Fruit fly (Drosophila melanogaster): ENCODE data around the gene CG17544.
A peak's percentile ranks its signal among the peaks of the same experiment; 100 is the strongest.

The CG17544 gene

DNA sequence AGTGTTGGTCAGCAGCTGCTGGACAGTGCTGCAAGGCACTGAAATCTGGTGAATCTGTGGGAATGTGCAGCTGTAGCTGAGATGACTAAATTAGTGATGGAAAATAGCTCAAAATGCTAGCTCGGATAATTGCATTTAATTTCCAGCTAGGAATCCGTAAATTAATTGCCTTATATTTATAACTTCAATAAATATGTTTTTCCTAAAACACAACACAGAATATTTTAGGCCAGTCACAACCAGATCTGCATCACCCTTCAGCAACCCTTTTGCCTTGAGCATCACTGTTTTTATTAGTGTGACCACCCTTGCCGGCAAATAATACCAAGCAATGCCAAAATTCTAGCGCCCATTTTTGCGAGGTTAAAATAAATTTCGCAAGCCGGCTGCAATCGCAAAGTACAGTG is 46.4 kb upstream of the CG17544 start, which contains the start of gene Hs2st (continued):
- TF ChIP-seq CG14667 (GFP tag; IDR thresholded peaks at IDR 0.05) (peak; percentile 92), gcm2 (GFP tag; optimal IDR thresholded peaks at IDR 0.05) (peak; percentile 84), B-H2 (GFP tag; optimal IDR thresholded peaks at IDR 0.05) (peak; percentile 90), peb (GFP tag; IDR thresholded peaks at IDR 0.05) (peak; percentile 86), Hr39 (optimal IDR thresholded peaks at IDR 0.05) (no peak), CG9215 (GFP tag; IDR thresholded peaks at IDR 0.05) (peak; percentile 96), Xbp1 (GFP tag; optimal IDR thresholded peaks at IDR 0.05) (peak; percentile 96), luna (GFP tag; optimal IDR thresholded peaks at IDR 0.05) (peak; percentile 83), Lhr (GFP tag; optimal IDR thresholded peaks at IDR 0.05) (peak; percentile 92), CG13296 (GFP tag; optimal IDR thresholded peaks at IDR 0.05) (peak; percentile 84), CG10274 (GFP tag; optimal IDR thresholded peaks at IDR 0.05) (peak; percentile 66), maf-S (GFP tag; optimal IDR thresholded peaks at IDR 0.05) (peak; percentile 95), odd (GFP tag; optimal IDR thresholded peaks at IDR 0.05) (peak; percentile 69), br (optimal IDR thresholded peaks at IDR 0.05) (no peak), p53 (GFP tag; optimal IDR thresholded peaks at IDR 0.05) (peak; percentile 88), h (optimal IDR thresholded peaks at IDR 0.05) (no peak), CG17912 (GFP tag; optimal IDR thresholded peaks at IDR 0.05) (peak; percentile 57), CG1529 (GFP tag; optimal IDR thresholded peaks at IDR 0.05) (peak; percentile 82), CG17359 (tag; optimal IDR thresholded peaks at IDR 0.05) (peak; percentile 85), CG34376 (GFP tag; optimal IDR thresholded peaks at IDR 0.05) (peak; percentile 86), CG6791 (GFP tag; IDR thresholded peaks at IDR 0.05; ENCODE audit: partially characterized antibody) (no peak), Bdp1 (GFP tag; optimal IDR thresholded peaks at IDR 0.05) (peak; percentile 91), sens-2 (GFP tag; IDR thresholded peaks at IDR 0.05) (peak; percentile 76), CG1832 (GFP tag; optimal IDR thresholded peaks at IDR 0.05) (no peak), fru (optimal IDR thresholded peaks at IDR 0.05) (no peak), sr (GFP tag; IDR thresholded peaks at IDR 0.05) (peak; percentile 46; the same call in 1 of the 3 replicates), TFAM (GFP tag; optimal IDR thresholded peaks at IDR 0.05) (no peak), CG1603 (tag; optimal IDR thresholded peaks at IDR 0.05) (peak; percentile 96), Ada2b (GFP tag; IDR thresholded peaks at IDR 0.05) (peak; percentile 90), CG1602 (GFP tag; optimal IDR thresholded peaks at IDR 0.05) (peak; percentile 95), CG31388 (GFP tag; optimal IDR thresholded peaks at IDR 0.05) (peak; percentile 72), grn (GFP tag; optimal IDR thresholded peaks at IDR 0.05) (no peak), hbn (GFP tag; IDR thresholded peaks at IDR 0.05; ENCODE audit: partially characterized antibody) (no peak), Abd-B (GFP tag; optimal IDR thresholded peaks at IDR 0.05) (peak; percentile 94), bsh (GFP tag; optimal IDR thresholded peaks at IDR 0.05) (peak; percentile 34 to 86), pum (GFP tag; optimal IDR thresholded peaks at IDR 0.05) (peak; percentile 96), chif (GFP tag; optimal IDR thresholded peaks at IDR 0.05) (peak; percentile 95), Poxn (GFP tag; IDR thresholded peaks at IDR 0.05) (peak; percentile 91), unpg (GFP tag; optimal IDR thresholded peaks at IDR 0.05) (peak; percentile 89), amos (GFP tag; IDR thresholded peaks at IDR 0.05; ENCODE audit: partially characterized antibody) (peak; percentile 42; the same call in 1 of the 2 replicates), Kr (GFP tag; optimal IDR thresholded peaks at IDR 0.05) (peak; percentile 93), Nf-YA (GFP tag; IDR thresholded peaks at IDR 0.05) (peak; percentile 65; the same call in 1 of the 2 replicates), cad (GFP tag; optimal IDR thresholded peaks at IDR 0.05) (no peak), sd (tag; optimal IDR thresholded peaks at IDR 0.05) (peak; percentile 98), Six4 (GFP tag; optimal IDR thresholded peaks at IDR 0.05) (peak; percentile 90), insv (GFP tag; optimal IDR thresholded peaks at IDR 0.05) (peak in 1 of 2 experiments; percentile 75), Fer3 (tag; optimal IDR thresholded peaks at IDR 0.05) (peak; percentile 88), Doc3 (GFP tag; IDR thresholded peaks at IDR 0.05; ENCODE audit: partially characterized antibody) (no peak), CG7745 (tag; optimal IDR thresholded peaks at IDR 0.05) (no peak), bcd (GFP tag; optimal IDR thresholded peaks at IDR 0.05) (peak; percentile 92), CG11723 (GFP tag; optimal IDR thresholded peaks at IDR 0.05) (peak; percentile 85), CG12769 (tag; optimal IDR thresholded peaks at IDR 0.05) (peak; percentile 96)
